Fruit fly (Drosophila melanogaster): ENCODE measurements around the gene CG6005.
A peak's percentile ranks its signal among the peaks of the same experiment; 100 is the strongest.

Gene CG6005

DNA sequence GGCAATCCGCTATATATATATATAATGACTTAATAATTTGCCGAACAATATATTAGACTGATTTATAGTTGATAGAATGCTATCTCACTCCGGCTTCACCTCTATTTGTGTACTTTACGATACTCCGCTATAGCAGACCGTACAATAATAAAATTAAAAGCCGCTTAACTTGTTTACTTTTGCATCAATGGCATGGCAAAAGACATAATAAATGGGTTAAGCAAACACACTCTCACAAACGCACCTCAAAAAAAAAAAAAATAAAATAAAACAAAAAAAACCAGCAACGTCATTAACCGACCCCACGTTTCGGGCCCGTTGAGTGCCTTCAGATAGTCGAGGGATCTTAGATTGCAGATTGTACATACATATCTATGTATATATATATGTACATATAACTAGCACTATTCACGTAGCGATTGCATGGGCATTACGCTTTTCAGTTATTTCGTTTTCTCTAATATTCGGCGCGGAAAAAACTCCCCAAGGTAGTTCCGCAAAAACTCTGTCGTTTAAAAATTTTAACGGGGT is 44.1 kb upstream of the CG6005 start:
- TF ChIP-seq CG6163 (GFP tag; IDR thresholded peaks at IDR 0.05) (no peak), CG10631 (GFP tag; optimal IDR thresholded peaks at IDR 0.05) (no peak), achi (GFP tag; optimal IDR thresholded peaks at IDR 0.05) (no peak), esn (GFP tag; optimal IDR thresholded peaks at IDR 0.05) (no peak), Hr4 (GFP tag; optimal IDR thresholded peaks at IDR 0.05) (peak; percentile 0), Gug (GFP tag; IDR thresholded peaks at IDR 0.05) (no peak), svp (GFP tag) (peak; percentile 24), eg (GFP tag; IDR thresholded peaks at IDR 0.05) (peak; percentile 26; the same call in 1 of the 3 replicates), fkh (GFP tag; optimal IDR thresholded peaks at IDR 0.05) (peak; percentile 73), Hr38 (GFP tag; optimal IDR thresholded peaks at IDR 0.05) (no peak), CG34406 (GFP tag; optimal IDR thresholded peaks at IDR 0.05) (no peak), CG7368 (GFP tag; optimal IDR thresholded peaks at IDR 0.05) (no peak), CG4318 (GFP tag; optimal IDR thresholded peaks at IDR 0.05) (no peak)

- no peak for TF ChIP-seq Eip93F (GFP tag; optimal IDR thresholded peaks at IDR 0.05)
- peak; percentile 69 for TF ChIP-seq dsx (GFP tag; optimal IDR thresholded peaks at IDR 0.05; ENCODE audit: poor library complexity, severe bottlenecking)
These were observed 43.3 kb upstream of the CG6005 start for dm6 chr3R:19066965-19067614.

dm6 chr3R:19065474-19065873 is 41.6 kb upstream of the CG6005 start:
- TF ChIP-seq vri (GFP tag; optimal IDR thresholded peaks at IDR 0.05) (peak; percentile 80), CG6276 (GFP tag; optimal IDR thresholded peaks at IDR 0.05) (no peak)

dm6 chr3R:19064037-19064664 is 40.3 kb upstream of the CG6005 start:
- TF ChIP-seq CG4318 (GFP tag; optimal IDR thresholded peaks at IDR 0.05) = no peak
- no peak for TF ChIP-seq dac (GFP tag; optimal IDR thresholded peaks at IDR 0.05)
- no peak for TF ChIP-seq CG10669 (GFP tag; optimal IDR thresholded peaks at IDR 0.05)
- no peak for TF ChIP-seq lz (GFP tag; optimal IDR thresholded peaks at IDR 0.05)
- TF ChIP-seq Eip75B (GFP tag; optimal IDR thresholded peaks at IDR 0.05) = no peak
- TF ChIP-seq Sox102F (GFP tag; optimal IDR thresholded peaks at IDR 0.05) = peak; percentile 60
- TF ChIP-seq esn (GFP tag; optimal IDR thresholded peaks at IDR 0.05) = peak; percentile 41
- TF ChIP-seq topi (GFP tag; optimal IDR thresholded peaks at IDR 0.05) = peak; percentile 37
- peak; percentile 67 for TF ChIP-seq Met (GFP tag; optimal IDR thresholded peaks at IDR 0.05)
- peak; percentile 52 for TF ChIP-seq vri (GFP tag; optimal IDR thresholded peaks at IDR 0.05)
- TF ChIP-seq CG8119 (GFP tag; IDR thresholded peaks at IDR 0.05) = peak; percentile 48; the same call in 1 of the 3 replicates
- TF ChIP-seq Eip78C (GFP tag) = peak; percentile 77
- no peak for TF ChIP-seq Eip93F (GFP tag; optimal IDR thresholded peaks at IDR 0.05)
- TF ChIP-seq net (GFP tag; optimal IDR thresholded peaks at IDR 0.05) = no peak
- TF ChIP-seq Sox14 (GFP tag; optimal IDR thresholded peaks at IDR 0.05) = no peak
- no peak for TF ChIP-seq fd85E (GFP tag; optimal IDR thresholded peaks at IDR 0.05)
- TF ChIP-seq fkh (GFP tag; optimal IDR thresholded peaks at IDR 0.05) = no peak
- no peak for TF ChIP-seq Gug (GFP tag; IDR thresholded peaks at IDR 0.05)
- TF ChIP-seq Blimp-1 (GFP tag; optimal IDR thresholded peaks at IDR 0.05) = peak; percentile 99
- TF ChIP-seq CG34406 (GFP tag; optimal IDR thresholded peaks at IDR 0.05) = peak; percentile 40
- no peak for TF ChIP-seq CG9139 (GFP tag; optimal IDR thresholded peaks at IDR 0.05)
- peak; percentile 20 for TF ChIP-seq Smox (GFP tag; optimal IDR thresholded peaks at IDR 0.05)
- no peak for TF ChIP-seq CG31627 (GFP tag; optimal IDR thresholded peaks at IDR 0.05)
- TF ChIP-seq CG1621 (tag; optimal IDR thresholded peaks at IDR 0.05) = no peak
- no peak for TF ChIP-seq pdm3 (GFP tag; optimal IDR thresholded peaks at IDR 0.05)
- TF ChIP-seq Sox15 (GFP tag; optimal IDR thresholded peaks at IDR 0.05) = no peak
- TF ChIP-seq cyc (GFP tag; optimal IDR thresholded peaks at IDR 0.05) = no peak
- TF ChIP-seq CG6854 (GFP tag; optimal IDR thresholded peaks at IDR 0.05) = peak; percentile 88
- TF ChIP-seq CG16779 (tag; optimal IDR thresholded peaks at IDR 0.05) = peak; percentile 5
- TF ChIP-seq achi (GFP tag; optimal IDR thresholded peaks at IDR 0.05) = peak; percentile 0
- TF ChIP-seq CG6276 (GFP tag; optimal IDR thresholded peaks at IDR 0.05) = peak; percentile 42
- no peak for TF ChIP-seq Lpt (GFP tag; optimal IDR thresholded peaks at IDR 0.05)
- TF ChIP-seq CG8632 (GFP tag; optimal IDR thresholded peaks at IDR 0.05) = peak; percentile 21
- peak; percentile 48; the same call in 2 of the 3 replicates for TF ChIP-seq CG6163 (GFP tag; IDR thresholded peaks at IDR 0.05)
- TF ChIP-seq svp (GFP tag) = peak; percentile 59
